Fruit fly (Drosophila melanogaster) Kc167 (cell line): Measurements from ENCODE around the gene Lim1.

Experiments used
- Myc ChIP-seq: fragments of >200 bp; optimal IDR thresholded peaks from 2 replicates; lab custom pipeline; 2017; ENCODE audit warnings: missing external identifiers
- Sin3A ChIP-seq: fragments of >200 bp; optimal IDR thresholded peaks from 2 replicates; lab custom pipeline; 2018; ENCODE audit warnings: missing external identifiers
- h ChIP-seq: fragments of >200 bp; optimal IDR thresholded peaks from 3 replicates; lab custom pipeline; 2018; ENCODE audit warnings: missing external identifiers
- psq ChIP-seq: fragments of >200 bp; optimal IDR thresholded peaks from 2 replicates; lab custom pipeline; 2017; ENCODE audit warnings: missing external identifiers
- ttk ChIP-seq: sonication (Bioruptor generic); optimal IDR thresholded peaks from 2 replicates; lab custom pipeline; 2017; ENCODE audit warnings: missing external identifiers

DNA sequence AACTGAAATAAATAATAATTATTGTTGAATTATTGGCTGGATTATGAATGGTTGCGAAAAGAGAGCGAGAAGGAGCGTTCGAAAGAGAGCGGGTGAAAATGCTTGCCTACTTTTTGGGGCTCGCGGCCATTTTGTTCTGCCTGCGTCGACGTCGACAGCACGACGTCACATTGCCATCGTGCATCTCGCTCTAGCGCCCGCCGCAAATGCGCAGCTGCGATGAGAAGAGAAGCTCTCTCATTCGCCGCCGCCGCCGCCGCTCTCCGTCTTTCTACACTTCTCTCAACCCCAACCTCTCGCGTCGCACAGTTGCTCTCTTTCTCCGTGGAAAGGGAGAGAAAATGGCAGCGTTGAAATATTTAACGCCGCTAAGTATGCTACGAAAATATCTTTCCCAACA is 19.9 kb downstream of the Lim1 start:
- TF ChIP-seq ttk (lab: Kevin White, UChicago): no peak
- no peak for TF ChIP-seq h
- TF ChIP-seq psq (lab: Kevin White, UChicago): no peak
- no peak for TF ChIP-seq Sin3A (lab: Kevin White, UChicago)
- TF ChIP-seq Myc (lab: Kevin White, UChicago): no peak
